Worm (Caenorhabditis elegans) whole organism, L4 larva: Measurements from ENCODE around the gene hap-1.

ENCODE experiments used
- F37D6.2 ChIP-seq: sonication (generic microtip); optimal IDR thresholded peaks from 2 replicates; lab custom pipeline; 2016; ENCODE audit warnings: mild to moderate bottlenecking, missing genetic modification characterization, missing compliant biosample characterization
- T20F7.1 ChIP-seq: fragments of 200-800 bp; sonication (Bioruptor generic); optimal IDR thresholded peaks from 2 replicates; lab custom pipeline; 2018; ENCODE audit warnings: mild to moderate bottlenecking, missing genetic modification characterization, missing compliant biosample characterization
- Y105C5A.15 ChIP-seq: fragments of 200-800 bp; sonication (Bioruptor generic); IDR thresholded peaks from 2 replicates; pipeline ENCODE4 v1.3.6; 2022; ENCODE audit warnings: missing genetic modification characterization, missing compliant biosample characterization
- ZK546.5 ChIP-seq, 2 experiments: sonication (generic microtip); optimal IDR thresholded peaks; 2 replicates each; lab custom pipeline; 2017; ENCODE audit warnings: missing biosample characterization in 2 of 2, missing genetic modification characterization in 2 of 2
- aha-1 ChIP-seq: fragments of 150-350 bp; peaks from one replicate; lab custom pipeline; 2014; ENCODE audit warnings: missing biosample characterization, missing genetic modification characterization
- ceh-20 ChIP-seq: fragments of 200-800 bp; sonication (Bioruptor generic); IDR thresholded peaks from 2 replicates; pipeline ENCODE4 v1.3.6; 2022; ENCODE audit warnings: missing genetic modification reagents, missing genetic modification characterization, missing compliant biosample characterization
- ceh-32 ChIP-seq: sonication (generic microtip); optimal IDR thresholded peaks from 2 replicates; lab custom pipeline; 2016; ENCODE audit warnings: mild to moderate bottlenecking, missing genetic modification characterization, missing compliant biosample characterization; ENCODE audit not compliant: poor library complexity
- ceh-62 ChIP-seq: sonication (generic microtip); optimal IDR thresholded peaks from 2 replicates; lab custom pipeline; 2017; ENCODE audit warnings: missing biosample characterization, missing genetic modification characterization
- ces-1 ChIP-seq: fragments of 150-350 bp; sonication (generic microtip); optimal IDR thresholded peaks from 4 replicates; lab custom pipeline; 2014; ENCODE audit warnings: missing biosample characterization, missing genetic modification reagents, missing genetic modification characterization
- daf-12 ChIP-seq: fragments of 150-350 bp; optimal IDR thresholded peaks from 2 replicates; lab custom pipeline; 2014; ENCODE audit warnings: missing biosample characterization, missing genetic modification reagents, missing genetic modification characterization
- daf-19 ChIP-seq: fragments of 200-800 bp; sonication (Bioruptor generic); conservative IDR thresholded peaks from 2 replicates; pipeline ENCODE4 v1.3.6; 2022; ENCODE audit warnings: missing genetic modification characterization, missing compliant biosample characterization
- dmd-6 ChIP-seq: fragments of 200-800 bp; sonication (Bioruptor generic); IDR thresholded peaks from 2 replicates; pipeline ENCODE4 v1.3.6; 2022; ENCODE audit warnings: missing genetic modification reagents, missing genetic modification characterization, missing compliant biosample characterization
- dmd-9 ChIP-seq: fragments of 200-800 bp; sonication (Bioruptor generic); IDR thresholded peaks from 2 replicates; pipeline ENCODE4 v1.3.6; 2022; ENCODE audit warnings: missing genetic modification reagents, missing genetic modification characterization, missing compliant biosample characterization
- egl-43 ChIP-seq: fragments of 200-800 bp; sonication (Bioruptor generic); IDR thresholded peaks from 2 replicates; pipeline ENCODE4 v1.3.6; 2022; ENCODE audit warnings: missing genetic modification reagents, missing genetic modification characterization, missing compliant biosample characterization
- fkh-10 ChIP-seq: fragments of 150-350 bp; optimal IDR thresholded peaks from 2 replicates; lab custom pipeline; 2014; ENCODE audit warnings: missing biosample characterization, missing genetic modification reagents, missing genetic modification characterization
- hlh-30 ChIP-seq: sonication (generic microtip); optimal IDR thresholded peaks from 2 replicates; lab custom pipeline; 2017; ENCODE audit warnings: antibody characterized with exemption, mild to moderate bottlenecking, missing genetic modification characterization, missing compliant biosample characterization; ENCODE audit not compliant: insufficient read depth
- hmg-1.1 ChIP-seq: fragments of 200-800 bp; sonication (Bioruptor generic); IDR thresholded peaks from 2 replicates; pipeline ENCODE4 v1.3.6; 2022; ENCODE audit warnings: missing genetic modification reagents, missing genetic modification characterization, missing compliant biosample characterization
- jun-1 ChIP-seq: fragments of 150-350 bp; optimal IDR thresholded peaks from 2 replicates; lab custom pipeline; 2014; ENCODE audit warnings: missing biosample characterization, missing genetic modification reagents, missing genetic modification characterization
- lim-7 ChIP-seq: fragments of 200-800 bp; sonication (Bioruptor generic); IDR thresholded peaks from 2 replicates; pipeline ENCODE4 v1.3.6; 2022; ENCODE audit warnings: missing genetic modification characterization, missing compliant biosample characterization
- lin-1 ChIP-seq: fragments of 200-800 bp; sonication (Bioruptor generic); IDR thresholded peaks from 2 replicates; pipeline ENCODE4 v1.3.6; 2022; ENCODE audit warnings: missing genetic modification reagents, missing genetic modification characterization, missing compliant biosample characterization
- lin-13 ChIP-seq: fragments of 150-350 bp; optimal IDR thresholded peaks from 2 replicates; lab custom pipeline; 2014; ENCODE audit warnings: missing biosample characterization, missing genetic modification reagents, missing genetic modification characterization
- lin-38 ChIP-seq: fragments of 200-800 bp; sonication (Bioruptor generic); IDR thresholded peaks from 2 replicates; pipeline ENCODE4 v1.3.6; 2022; ENCODE audit warnings: missing genetic modification reagents, missing genetic modification characterization, missing compliant biosample characterization
- lin-39 ChIP-seq: fragments of 150-350 bp; optimal IDR thresholded peaks from 2 replicates; lab custom pipeline; 2014; ENCODE audit warnings: missing biosample characterization, missing genetic modification reagents, missing genetic modification characterization
- madf-9 ChIP-seq: fragments of 200-800 bp; sonication (Bioruptor generic); conservative IDR thresholded peaks from 2 replicates; pipeline ENCODE4 v1.3.6; 2022; ENCODE audit warnings: missing genetic modification reagents, missing genetic modification characterization, missing compliant biosample characterization
- mdl-1 ChIP-seq, 2 experiments: fragments of 150-350 bp in 1 of 2; sonication (generic microtip) in 1 of 2; optimal IDR thresholded peaks; 2 replicates each; lab custom pipeline; 2014 to 2017; ENCODE audit warnings: missing biosample characterization in 2 of 2, missing genetic modification characterization in 2 of 2
- mdt-29 ChIP-seq: fragments of 200-800 bp; sonication (Bioruptor generic); IDR thresholded peaks from 2 replicates; pipeline ENCODE4 v1.3.6; 2022; ENCODE audit warnings: missing genetic modification reagents, missing genetic modification characterization, missing compliant biosample characterization
- mep-1 ChIP-seq: fragments of 150-350 bp; sonication (generic microtip); optimal IDR thresholded peaks from 3 replicates; lab custom pipeline; 2014; ENCODE audit warnings: missing biosample characterization, missing genetic modification characterization
- mes-2 ChIP-seq: sonication (generic microtip); optimal IDR thresholded peaks from 2 replicates; lab custom pipeline; 2016; ENCODE audit warnings: missing genotype, mild to moderate bottlenecking, missing genetic modification characterization, missing compliant biosample characterization; ENCODE audit not compliant: poor library complexity, severe bottlenecking
- nhr-102 ChIP-seq: sonication (generic microtip); optimal IDR thresholded peaks from 2 replicates; lab custom pipeline; 2016; ENCODE audit warnings: mild to moderate bottlenecking, missing genetic modification characterization, moderate library complexity, missing compliant biosample characterization
- nhr-11 ChIP-seq: fragments of 150-350 bp; optimal IDR thresholded peaks from 2 replicates; lab custom pipeline; 2014; ENCODE audit warnings: missing biosample characterization, missing genetic modification characterization
- nhr-111 ChIP-seq: fragments of 200-800 bp; sonication (Bioruptor generic); optimal IDR thresholded peaks from 2 replicates; lab custom pipeline; 2018; ENCODE audit warnings: mild to moderate bottlenecking, missing genetic modification characterization, missing compliant biosample characterization
- nhr-237 ChIP-seq: sonication (generic microtip); optimal IDR thresholded peaks from 2 replicates; lab custom pipeline; 2017; ENCODE audit warnings: missing biosample characterization, missing genetic modification characterization
- nhr-25 ChIP-seq: sonication (generic microtip); optimal IDR thresholded peaks from 2 replicates; lab custom pipeline; 2017; ENCODE audit warnings: missing genetic modification characterization, mild to moderate bottlenecking, missing compliant biosample characterization, antibody characterized with exemption, moderate library complexity, borderline replicate concordance; ENCODE audit not compliant: insufficient read depth
- nhr-28 ChIP-seq: fragments of 150-350 bp; optimal IDR thresholded peaks from 2 replicates; lab custom pipeline; 2014; ENCODE audit warnings: missing biosample characterization, missing genetic modification characterization
- nhr-41 ChIP-seq: fragments of 200-800 bp; sonication (Bioruptor generic); IDR thresholded peaks from 2 replicates; pipeline ENCODE4 v1.3.6; 2022; ENCODE audit warnings: missing genetic modification reagents, missing genetic modification characterization, missing compliant biosample characterization
- nhr-6 ChIP-seq: fragments of 150-350 bp; optimal IDR thresholded peaks from 2 replicates; lab custom pipeline; 2014; ENCODE audit warnings: missing biosample characterization, missing genetic modification characterization
- php-3 ChIP-seq: fragments of 200-800 bp; sonication (Bioruptor generic); IDR thresholded peaks from 2 replicates; pipeline ENCODE4 v1.3.6; 2022; ENCODE audit warnings: missing genetic modification reagents, missing genetic modification characterization, missing compliant biosample characterization
- pqm-1 ChIP-seq: sonication (generic microtip); optimal IDR thresholded peaks from 2 replicates; lab custom pipeline; 2017; ENCODE audit warnings: missing biosample characterization, missing genetic modification characterization
- rbr-2 ChIP-seq: sonication (generic microtip); optimal IDR thresholded peaks from 2 replicates; lab custom pipeline; 2016; ENCODE audit warnings: missing genotype, missing genetic modification characterization, missing compliant biosample characterization
- sdz-12 ChIP-seq: fragments of 200-800 bp; sonication (Bioruptor generic); optimal IDR thresholded peaks from 2 replicates; lab custom pipeline; 2018; ENCODE audit warnings: mild to moderate bottlenecking, missing genetic modification characterization, missing compliant biosample characterization
- snpc-1.2 ChIP-seq: fragments of 200-800 bp; sonication (Bioruptor generic); IDR thresholded peaks from 2 replicates; pipeline ENCODE4 v1.3.6; 2022; ENCODE audit warnings: missing genetic modification reagents, missing genetic modification characterization, missing compliant biosample characterization
- snpc-4 ChIP-seq: fragments of 150-350 bp; optimal IDR thresholded peaks from 2 replicates; lab custom pipeline; 2014; ENCODE audit warnings: missing biosample characterization, missing genetic modification characterization
- spr-1 ChIP-seq: sonication (generic microtip); optimal IDR thresholded peaks from 2 replicates; lab custom pipeline; 2016; ENCODE audit warnings: mild to moderate bottlenecking, missing genetic modification characterization, missing compliant biosample characterization
- tag-97 ChIP-seq: fragments of 200-800 bp; sonication (Bioruptor generic); IDR thresholded peaks from 2 replicates; pipeline ENCODE4 v1.3.6; 2022; ENCODE audit warnings: missing genetic modification characterization, missing compliant biosample characterization
- unc-130 ChIP-seq: sonication (generic microtip); optimal IDR thresholded peaks from 2 replicates; lab custom pipeline; 2016; ENCODE audit warnings: missing genetic modification reagents, missing genetic modification characterization, missing compliant biosample characterization
- unc-39 ChIP-seq: sonication (generic microtip); optimal IDR thresholded peaks from 2 replicates; lab custom pipeline; 2017; ENCODE audit warnings: missing biosample characterization, missing genetic modification characterization
- zfp-3 ChIP-seq: fragments of 200-800 bp; sonication (Bioruptor generic); conservative IDR thresholded peaks from 2 replicates; pipeline ENCODE4 v1.3.6; 2022; ENCODE audit warnings: missing genetic modification reagents, missing genetic modification characterization, missing compliant biosample characterization

The hap-1 gene

ce11 chrIII:5227831-5228467 is 35.8 kb upstream of the hap-1 start, which contains the start of the genes C34E10.12, C34E10.10 and atp-2 (continued):
- no peak for TF ChIP-seq snpc-4
- TF ChIP-seq ZK546.5 (tag; optimal IDR thresholded peaks at IDR 0.05; lab: Kevin White, UChicago) = no peak
- TF ChIP-seq lin-39 = no peak
- no peak for TF ChIP-seq sdz-12
- TF ChIP-seq mdl-1 (tag; optimal IDR thresholded peaks at IDR 0.05; lab: Kevin White, UChicago) = peak in 1 of 2 experiments; percentile 28
- TF ChIP-seq tag-97 = no peak
- TF ChIP-seq zfp-3 (GFP tag; lab: Robert Waterston, UW) = 0 out of 2 replicates have a peak, but pooled peaks have one; percentile 37
- peak; percentile 91 for TF ChIP-seq nhr-11
- TF ChIP-seq hmg-1.1 = peak; percentile 69
- no peak for TF ChIP-seq jun-1 (tag; lab: Kevin White, UChicago)
- TF ChIP-seq F37D6.2 (tag; lab: Kevin White, UChicago) = peak; percentile 52
- peak; percentile 22 for TF ChIP-seq nhr-25 (tag; lab: Kevin White, UChicago)
- no peak for TF ChIP-seq ceh-32
- no peak for TF ChIP-seq ceh-62 (tag; lab: Kevin White, UChicago)
- peak; percentile 82 for TF ChIP-seq nhr-28 (tag; lab: Kevin White, UChicago)
- TF ChIP-seq mep-1 (tag; lab: Kevin White, UChicago) = peak; percentile 95
- TF ChIP-seq dmd-6 = peak; percentile 44; the same call in 1 of the 2 replicates
- peak; percentile 66 for TF ChIP-seq fkh-10 (GFP tag; lab: Kevin White, UChicago)
- TF ChIP-seq nhr-6 (tag; lab: Kevin White, UChicago) = peak; percentile 79
- peak; percentile 76 for TF ChIP-seq lin-13 (GFP tag; lab: Kevin White, UChicago)
- peak; percentile 77 for TF ChIP-seq unc-130 (GFP tag; lab: Kevin White, UChicago)
- TF ChIP-seq mes-2 = peak; percentile 93
- TF ChIP-seq nhr-237 = no peak
- TF ChIP-seq php-3 (GFP tag; lab: Robert Waterston, UW) = no peak
- no peak for TF ChIP-seq nhr-111 (GFP tag; lab: Kevin White, UChicago)
- no peak for TF ChIP-seq mdt-29
- peak; percentile 77 for TF ChIP-seq hlh-30 (tag; lab: Kevin White, UChicago)
- TF ChIP-seq T20F7.1 = peak; percentile 76
- TF ChIP-seq snpc-1.2 (GFP tag; lab: Robert Waterston, UW) = no peak
- no peak for TF ChIP-seq unc-39
- no peak for TF ChIP-seq daf-12 (tag; lab: Kevin White, UChicago)
- no peak for TF ChIP-seq nhr-41 (GFP tag; lab: Robert Waterston, UW)
- no peak for TF ChIP-seq lim-7 (GFP tag; lab: Robert Waterston, UW)
- TF ChIP-seq rbr-2 (tag; lab: Kevin White, UChicago) = peak; percentile 77
- TF ChIP-seq aha-1 (tag; lab: Kevin White, UChicago) = peak; percentile 96
- no peak for TF ChIP-seq Y105C5A.15
- TF ChIP-seq daf-19 (GFP tag; lab: Robert Waterston, UW) = no peak
- TF ChIP-seq spr-1 = peak; percentile 52
- no peak for TF ChIP-seq egl-43 (GFP tag; lab: Robert Waterston, UW)
- peak; percentile 42; the same call in 1 of the 2 replicates for TF ChIP-seq dmd-9
- peak; percentile 55 for TF ChIP-seq pqm-1 (tag; lab: Kevin White, UChicago)
- TF ChIP-seq ceh-20 (GFP tag; lab: Robert Waterston, UW) = peak; percentile 47; the same call in 1 of the 2 replicates
- TF ChIP-seq madf-9 = no peak
- TF ChIP-seq lin-38 (GFP tag; lab: Robert Waterston, UW) = peak; percentile 78
- peak; percentile 23 for TF ChIP-seq ces-1 (GFP tag; lab: Kevin White, UChicago)
- peak; percentile 51 for TF ChIP-seq nhr-102
- TF ChIP-seq lin-1 = no peak
